Worm (Caenorhabditis elegans) whole organism, L4 larva: Measurements from ENCODE around the gene T19C3.2.
A peak's percentile ranks its signal among the peaks of the same experiment; 100 is the strongest.

Experiments
- F26F4.8 ChIP-seq: fragments of 200-800 bp; sonication (Bioruptor generic); conservative IDR thresholded peaks from 2 replicates; pipeline ENCODE4 v1.3.6; 2022; ENCODE audit warnings: missing genetic modification characterization, missing compliant biosample characterization
- T20F7.1 ChIP-seq: fragments of 200-800 bp; sonication (Bioruptor generic); optimal IDR thresholded peaks from 2 replicates; lab custom pipeline; 2018; ENCODE audit warnings: mild to moderate bottlenecking, missing genetic modification characterization, missing compliant biosample characterization
- Y75B8A.6 ChIP-seq: fragments of 200-800 bp; sonication (Bioruptor generic); IDR thresholded peaks from 2 replicates; pipeline ENCODE4 v1.3.6; 2022; ENCODE audit warnings: missing genetic modification reagents, missing genetic modification characterization, missing compliant biosample characterization
- aha-1 ChIP-seq: fragments of 150-350 bp; peaks from one replicate; lab custom pipeline; 2014; ENCODE audit warnings: missing biosample characterization, missing genetic modification characterization
- ceh-62 ChIP-seq: sonication (generic microtip); optimal IDR thresholded peaks from 2 replicates; lab custom pipeline; 2017; ENCODE audit warnings: missing biosample characterization, missing genetic modification characterization
- daf-16 ChIP-seq, 3 experiments: sonication (generic microtip); optimal IDR thresholded peaks; 2 replicates each; lab custom pipeline; 2016 to 2017; ENCODE audit warnings: missing genetic modification characterization in 3 of 3, missing genetic modification reagents in 3 of 3, mild to moderate bottlenecking in 2 of 3, missing compliant biosample characterization in 2 of 3, missing biosample characterization in 1 of 3, moderate library complexity in 1 of 3
- daf-19 ChIP-seq: fragments of 200-800 bp; sonication (Bioruptor generic); conservative IDR thresholded peaks from 2 replicates; pipeline ENCODE4 v1.3.6; 2022; ENCODE audit warnings: missing genetic modification characterization, missing compliant biosample characterization
- dmd-6 ChIP-seq: fragments of 200-800 bp; sonication (Bioruptor generic); IDR thresholded peaks from 2 replicates; pipeline ENCODE4 v1.3.6; 2022; ENCODE audit warnings: missing genetic modification reagents, missing genetic modification characterization, missing compliant biosample characterization
- dpl-1 ChIP-seq: fragments of 150-350 bp; optimal IDR thresholded peaks from 2 replicates; lab custom pipeline; 2014; ENCODE audit warnings: missing biosample characterization, missing genetic modification reagents, missing genetic modification characterization
- dve-1 ChIP-seq: sonication (generic microtip); optimal IDR thresholded peaks from 2 replicates; lab custom pipeline; 2017; ENCODE audit warnings: antibody characterized with exemption, mild to moderate bottlenecking, missing genetic modification characterization, missing compliant biosample characterization; ENCODE audit not compliant: insufficient read depth
- fos-1 ChIP-seq: fragments of 150-350 bp; optimal IDR thresholded peaks from 2 replicates; lab custom pipeline; 2014; ENCODE audit warnings: missing biosample characterization, missing genetic modification characterization
- hlh-11 ChIP-seq: fragments of 200-800 bp; sonication (Bioruptor generic); optimal IDR thresholded peaks from 2 replicates; lab custom pipeline; 2018; ENCODE audit warnings: mild to moderate bottlenecking, missing genetic modification characterization, missing compliant biosample characterization
- hlh-30 ChIP-seq: sonication (generic microtip); optimal IDR thresholded peaks from 2 replicates; lab custom pipeline; 2017; ENCODE audit warnings: antibody characterized with exemption, mild to moderate bottlenecking, missing genetic modification characterization, missing compliant biosample characterization; ENCODE audit not compliant: insufficient read depth
- lin-38 ChIP-seq: fragments of 200-800 bp; sonication (Bioruptor generic); IDR thresholded peaks from 2 replicates; pipeline ENCODE4 v1.3.6; 2022; ENCODE audit warnings: missing genetic modification reagents, missing genetic modification characterization, missing compliant biosample characterization
- lin-39 ChIP-seq: fragments of 150-350 bp; optimal IDR thresholded peaks from 2 replicates; lab custom pipeline; 2014; ENCODE audit warnings: missing biosample characterization, missing genetic modification reagents, missing genetic modification characterization
- lir-3 ChIP-seq: sonication (generic microtip); optimal IDR thresholded peaks from 2 replicates; lab custom pipeline; 2016; ENCODE audit warnings: mild to moderate bottlenecking, missing genetic modification characterization, missing compliant biosample characterization
- lsy-2 ChIP-seq, 2 experiments: fragments of 150-350 bp in 1 of 2; sonication (generic microtip) in 1 of 2; optimal IDR thresholded peaks; 2 replicates each; lab custom pipeline; 2014 to 2017; ENCODE audit warnings: missing biosample characterization in 2 of 2, missing genetic modification characterization in 2 of 2
- mdl-1 ChIP-seq, 2 experiments: fragments of 150-350 bp in 1 of 2; sonication (generic microtip) in 1 of 2; optimal IDR thresholded peaks; 2 replicates each; lab custom pipeline; 2014 to 2017; ENCODE audit warnings: missing biosample characterization in 2 of 2, missing genetic modification characterization in 2 of 2
- mdt-29 ChIP-seq: fragments of 200-800 bp; sonication (Bioruptor generic); IDR thresholded peaks from 2 replicates; pipeline ENCODE4 v1.3.6; 2022; ENCODE audit warnings: missing genetic modification reagents, missing genetic modification characterization, missing compliant biosample characterization
- mep-1 ChIP-seq: fragments of 150-350 bp; sonication (generic microtip); optimal IDR thresholded peaks from 3 replicates; lab custom pipeline; 2014; ENCODE audit warnings: missing biosample characterization, missing genetic modification characterization
- mxl-3 ChIP-seq: fragments of 200-800 bp; sonication (Bioruptor generic); optimal IDR thresholded peaks from 2 replicates; lab custom pipeline; 2018; ENCODE audit warnings: mild to moderate bottlenecking, missing genetic modification characterization, missing compliant biosample characterization
- nhr-25 ChIP-seq: sonication (generic microtip); optimal IDR thresholded peaks from 2 replicates; lab custom pipeline; 2017; ENCODE audit warnings: missing genetic modification characterization, mild to moderate bottlenecking, missing compliant biosample characterization, antibody characterized with exemption, moderate library complexity, borderline replicate concordance; ENCODE audit not compliant: insufficient read depth
- nhr-28 ChIP-seq: fragments of 150-350 bp; optimal IDR thresholded peaks from 2 replicates; lab custom pipeline; 2014; ENCODE audit warnings: missing biosample characterization, missing genetic modification characterization
- nhr-77 ChIP-seq: fragments of 150-350 bp; optimal IDR thresholded peaks from 2 replicates; lab custom pipeline; 2014; ENCODE audit warnings: missing biosample characterization, missing genetic modification characterization
- php-3 ChIP-seq: fragments of 200-800 bp; sonication (Bioruptor generic); IDR thresholded peaks from 2 replicates; pipeline ENCODE4 v1.3.6; 2022; ENCODE audit warnings: missing genetic modification reagents, missing genetic modification characterization, missing compliant biosample characterization
- snpc-1.2 ChIP-seq: fragments of 200-800 bp; sonication (Bioruptor generic); IDR thresholded peaks from 2 replicates; pipeline ENCODE4 v1.3.6; 2022; ENCODE audit warnings: missing genetic modification reagents, missing genetic modification characterization, missing compliant biosample characterization
- tra-1 ChIP-seq: fragments of 200-800 bp; sonication (Bioruptor generic); IDR thresholded peaks from 2 replicates; pipeline ENCODE4 v1.3.6; 2022; ENCODE audit warnings: missing genetic modification reagents, missing genetic modification characterization, missing compliant biosample characterization
- unc-130 ChIP-seq: sonication (generic microtip); optimal IDR thresholded peaks from 2 replicates; lab custom pipeline; 2016; ENCODE audit warnings: missing genetic modification reagents, missing genetic modification characterization, missing compliant biosample characterization
- unc-39 ChIP-seq: sonication (generic microtip); optimal IDR thresholded peaks from 2 replicates; lab custom pipeline; 2017; ENCODE audit warnings: missing biosample characterization, missing genetic modification characterization
- unc-62 ChIP-seq, 3 experiments: fragments of 150-350 bp in 1 of 3; sonication (generic microtip); optimal IDR thresholded peaks in 2 of 3; peaks in 1 of 3; 1 replicate in 1 of 3; 2 replicates in 2 of 3; lab custom pipeline; 2014 to 2017; ENCODE audit warnings: missing biosample characterization in 3 of 3, missing genetic modification characterization in 3 of 3, missing genetic modification reagents in 3 of 3, missing genotype in 1 of 3
- zfp-2 ChIP-seq: sonication (generic microtip); optimal IDR thresholded peaks from 2 replicates; lab custom pipeline; 2016; ENCODE audit warnings: mild to moderate bottlenecking, missing genetic modification characterization, missing compliant biosample characterization
- zip-11 ChIP-seq: fragments of 200-800 bp; sonication (Bioruptor generic); IDR thresholded peaks from 2 replicates; pipeline ENCODE4 v1.3.6; 2022; ENCODE audit warnings: missing genetic modification characterization, missing compliant biosample characterization
- zip-2 ChIP-seq: fragments of 150-350 bp; optimal IDR thresholded peaks from 2 replicates; lab custom pipeline; 2014; ENCODE audit warnings: missing biosample characterization, missing genetic modification characterization

The T19C3.2 gene

DNA sequence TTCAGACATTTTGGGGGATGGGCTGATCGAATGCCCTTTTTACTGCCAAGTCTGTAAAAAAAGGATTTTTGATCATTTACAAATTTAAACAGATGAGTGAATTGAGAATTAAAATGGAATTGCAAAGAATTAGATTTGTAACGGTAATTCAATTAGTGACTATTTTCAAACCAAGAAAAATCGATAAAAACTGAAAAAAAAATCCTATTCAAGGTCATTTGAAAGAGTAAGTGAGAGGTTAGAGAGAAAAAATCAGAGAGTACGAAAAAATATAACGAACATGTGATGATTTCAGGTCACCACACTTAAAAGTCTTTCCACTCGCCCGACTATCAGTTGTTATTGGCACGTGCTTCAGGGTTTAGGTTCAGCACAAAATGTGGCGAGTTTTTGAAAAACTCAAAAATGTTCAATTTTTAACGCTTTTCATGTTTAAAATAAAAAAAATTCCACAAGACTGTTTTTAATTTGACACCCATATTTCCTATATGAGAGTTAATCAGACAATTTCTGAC, 2.9 kb upstream of the T19C3.2 start, which contains the start of gene T19C3.4:
TSS of gene T19C3.4 (minus strand) at position 51 of the 515 bp plus-strand sequence.
- peak; percentile 58 for TF ChIP-seq dve-1 (tag; lab: Kevin White, UChicago)
- TF ChIP-seq nhr-77: peak; percentile 57
- TF ChIP-seq lsy-2 (tag; optimal IDR thresholded peaks at IDR 0.05; lab: Kevin White, UChicago): peak in 1 of 2 experiments; percentile 22
- TF ChIP-seq mdl-1 (tag; optimal IDR thresholded peaks at IDR 0.05; lab: Kevin White, UChicago): peak in 1 of 2 experiments; percentile 63
- peak; percentile 11 for TF ChIP-seq mxl-3 (GFP tag; lab: Kevin White, UChicago)
- TF ChIP-seq dmd-6: peak; percentile 81
- TF ChIP-seq hlh-11: peak; percentile 56
- peak; percentile 73 for TF ChIP-seq nhr-28
- TF ChIP-seq Y75B8A.6 (GFP tag; lab: Robert Waterston, UW): no peak
- no peak for TF ChIP-seq ceh-62 (tag; lab: Kevin White, UChicago)
- TF ChIP-seq snpc-1.2 (GFP tag; lab: Robert Waterston, UW): no peak
- TF ChIP-seq php-3 (GFP tag; lab: Robert Waterston, UW): 0 out of 2 replicates have a peak, but pooled peaks have one; percentile 44
- peak; percentile 26; the same call in 1 of the 2 replicates for TF ChIP-seq mdt-29 (GFP tag; lab: Robert Waterston, UW)
- peak; percentile 23 for TF ChIP-seq aha-1
- no peak for TF ChIP-seq zip-2 (tag; lab: Kevin White, UChicago)
- TF ChIP-seq mep-1 (tag; lab: Kevin White, UChicago): peak; percentile 19
- TF ChIP-seq daf-16 (GFP tag; optimal IDR thresholded peaks at IDR 0.05; lab: Kevin White, UChicago): no peak
- TF ChIP-seq daf-16 (tag; optimal IDR thresholded peaks at IDR 0.05; lab: Kevin White, UChicago): peak; percentile 39
- TF ChIP-seq hlh-30 (tag; lab: Kevin White, UChicago): peak; percentile 87

DNA sequence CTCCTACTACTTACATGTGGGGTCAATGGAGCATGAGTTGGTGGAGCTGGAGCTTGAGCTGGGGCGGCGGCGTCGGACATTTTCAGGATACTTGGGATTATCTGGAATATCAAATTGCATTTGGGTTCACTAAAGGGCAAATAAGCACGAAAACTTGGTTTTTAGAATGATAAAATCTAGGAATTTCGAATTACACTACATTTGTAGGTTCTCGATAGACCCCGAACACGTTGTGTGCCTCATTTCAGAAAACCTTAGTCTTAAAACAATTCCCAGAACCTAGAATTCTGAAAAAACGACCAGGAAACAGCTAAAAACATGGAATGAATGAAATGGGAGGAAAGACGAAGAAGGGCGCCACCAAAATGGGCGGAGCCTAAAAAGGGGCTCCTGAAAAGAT, 2.9 kb downstream of the T19C3.2 start, which contains the start of gene T19C3.3:
TSS of gene T19C3.3 (minus strand) at position 101 of the 400 bp plus-strand sequence.
- TF ChIP-seq mep-1 (tag; lab: Kevin White, UChicago): no peak
- TF ChIP-seq nhr-25 (tag; lab: Kevin White, UChicago): no peak

DNA sequence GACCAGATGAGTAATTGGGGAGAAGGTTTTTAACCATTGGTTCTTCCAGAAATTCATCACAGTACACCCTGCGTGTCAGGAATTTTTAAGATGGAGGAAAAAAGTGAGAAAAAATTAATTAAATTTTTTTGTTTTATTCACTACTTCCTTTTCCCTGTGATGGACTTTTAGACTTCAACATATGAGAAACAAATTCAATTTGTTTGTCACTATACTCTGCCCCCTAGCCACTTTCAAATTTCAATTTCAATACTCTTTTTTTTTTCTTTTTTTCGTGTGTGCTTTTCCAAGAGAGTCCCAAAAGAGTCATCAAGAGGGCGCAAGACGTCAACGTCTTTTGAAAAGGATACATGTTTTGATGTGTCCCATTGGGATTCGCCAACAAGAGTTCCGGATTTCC, 4.6 kb downstream of the T19C3.2 start:
- TF ChIP-seq fos-1 (no peak), zfp-2 (tag; lab: Kevin White, UChicago) (no peak), hlh-30 (tag; lab: Kevin White, UChicago) (no peak), lir-3 (tag; lab: Kevin White, UChicago) (no peak), F26F4.8 (GFP tag; lab: Robert Waterston, UW) (no peak), daf-19 (GFP tag; lab: Robert Waterston, UW) (no peak), unc-62 (GFP tag; optimal IDR thresholded peaks at IDR 0.05 in 1 of 2; lab: Kevin White, UChicago) (peak in 1 of 2 experiments; percentile 66), unc-62 (tag; optimal IDR thresholded peaks at IDR 0.05; lab: Kevin White, UChicago) (no peak), lin-38 (GFP tag; lab: Robert Waterston, UW) (no peak), aha-1 (peak; percentile 81), unc-130 (GFP tag; lab: Kevin White, UChicago) (no peak)
- TF ChIP-seq, all 104 proteins: peak for 2

DNA sequence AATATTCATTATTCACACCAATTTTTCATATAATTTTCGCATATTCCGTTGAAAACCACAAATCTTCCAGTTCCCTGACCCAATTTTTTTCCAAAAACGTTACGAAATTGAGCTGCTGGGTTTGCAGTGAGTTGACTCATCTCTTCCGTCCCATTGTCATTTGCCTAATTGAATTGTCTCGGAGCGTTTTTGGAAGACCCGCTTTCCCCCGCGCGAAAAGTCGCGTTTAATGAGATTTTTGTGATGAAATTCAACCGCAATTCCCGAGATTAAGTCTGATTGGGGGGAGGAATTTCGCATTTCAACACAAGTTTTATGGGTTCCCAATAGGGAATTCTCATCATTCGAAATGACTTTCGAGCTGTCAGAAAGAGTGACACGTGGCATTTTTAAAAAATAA, 5.5 kb downstream of the T19C3.2 start:
- TF ChIP-seq snpc-1.2 (GFP tag; lab: Robert Waterston, UW) (no peak), lir-3 (tag; lab: Kevin White, UChicago) (no peak), lin-39 (tag; lab: Kevin White, UChicago) (no peak), unc-39 (tag; lab: Kevin White, UChicago) (no peak), zip-11 (GFP tag; lab: Robert Waterston, UW) (no peak)

DNA sequence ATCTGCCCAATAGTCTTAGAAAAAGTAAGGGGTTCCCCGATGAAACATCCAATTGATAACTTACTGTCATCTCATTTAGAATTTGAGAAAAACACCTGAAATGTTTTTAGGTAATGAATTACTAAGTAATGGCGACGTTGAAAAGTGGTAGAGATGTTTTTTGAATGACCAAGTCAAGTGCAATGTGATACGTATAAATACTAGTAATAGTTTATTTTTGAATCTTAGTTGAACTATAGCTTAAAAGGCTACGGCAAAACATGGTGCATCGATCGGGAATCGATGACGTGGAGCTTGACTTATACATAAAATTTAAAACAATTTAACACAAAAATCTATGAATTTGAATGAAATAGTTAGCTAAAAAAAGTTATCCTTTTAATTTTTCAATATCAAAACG, 7.8 kb downstream of the T19C3.2 start, which contains the start of gene best-17:
TSS of gene best-17 (minus strand) at position 101 of the 400 bp plus-strand sequence.
- TF ChIP-seq lin-38 (GFP tag; lab: Robert Waterston, UW): no peak
- no peak for TF ChIP-seq T20F7.1 (GFP tag; lab: Kevin White, UChicago)
- TF ChIP-seq tra-1 (GFP tag; lab: Robert Waterston, UW): no peak
- TF ChIP-seq php-3 (GFP tag; lab: Robert Waterston, UW): no peak
- TF ChIP-seq dpl-1 (GFP tag; lab: Kevin White, UChicago): no peak
- no peak for TF ChIP-seq daf-19 (GFP tag; lab: Robert Waterston, UW)
- TF ChIP-seq, all 104 proteins: peak for 0
